Worm (Caenorhabditis elegans) whole organism, young adult: ENCODE results near the gene rnp-7.
A peak's percentile ranks its signal among the peaks of the same experiment; 100 is the strongest.

ENCODE experiments used
- B0019.2 ChIP-seq: fragments of 200-800 bp; sonication (Bioruptor generic); conservative IDR thresholded peaks from 2 replicates; pipeline ENCODE4 v1.3.6; 2022; ENCODE audit warnings: missing genetic modification reagents, missing genetic modification characterization, missing compliant biosample characterization
- B0035.1 ChIP-seq: sonication (generic microtip); optimal IDR thresholded peaks from 2 replicates; lab custom pipeline; 2016; ENCODE audit warnings: missing genetic modification characterization, mild to moderate bottlenecking, missing compliant biosample characterization, missing genotype, missing genetic modification reagents
- B0336.3 ChIP-seq: fragments of 200-800 bp; sonication (Bioruptor generic); IDR thresholded peaks from 2 replicates; pipeline ENCODE4 v1.3.6; 2022; ENCODE audit warnings: missing genetic modification characterization, missing compliant biosample characterization
- C06A6.2 ChIP-seq: fragments of 200-800 bp; sonication (Bioruptor generic); conservative IDR thresholded peaks from 2 replicates; pipeline ENCODE4 v1.3.6; 2022; ENCODE audit warnings: missing genetic modification characterization, missing compliant biosample characterization
- F22D6.2 ChIP-seq: sonication (generic microtip); optimal IDR thresholded peaks from 2 replicates; lab custom pipeline; 2016; ENCODE audit warnings: mild to moderate bottlenecking, missing genetic modification characterization, missing compliant biosample characterization
- F23B12.7 ChIP-seq: sonication (generic microtip); optimal IDR thresholded peaks from 2 replicates; lab custom pipeline; 2017; ENCODE audit warnings: missing genetic modification characterization, mild to moderate bottlenecking, missing compliant biosample characterization, antibody characterized with exemption, moderate library complexity; ENCODE audit not compliant: insufficient read depth
- F33H1.4 ChIP-seq: fragments of 200-800 bp; sonication (Bioruptor generic); IDR thresholded peaks from 2 replicates; pipeline ENCODE4 v1.3.6; 2022; ENCODE audit warnings: missing genetic modification reagents, missing genetic modification characterization, missing compliant biosample characterization
- F39B2.1 ChIP-seq: fragments of 200-800 bp; sonication (Bioruptor generic); IDR thresholded peaks from 2 replicates; pipeline ENCODE4 v1.3.6; 2022; ENCODE audit warnings: missing genetic modification reagents, missing genetic modification characterization, missing compliant biosample characterization
- F52B5.7 ChIP-seq: sonication (generic microtip); optimal IDR thresholded peaks from 2 replicates; lab custom pipeline; 2016; ENCODE audit warnings: mild to moderate bottlenecking, missing genetic modification characterization, missing compliant biosample characterization
- F55B11.4 ChIP-seq: sonication (generic microtip); optimal IDR thresholded peaks from 2 replicates; lab custom pipeline; 2016; ENCODE audit warnings: missing compliant biosample characterization, missing genetic modification characterization, borderline replicate concordance; ENCODE audit not compliant: insufficient read depth
- K11D2.4 ChIP-seq: fragments of 200-800 bp; sonication (Bioruptor generic); IDR thresholded peaks from 2 replicates; pipeline ENCODE4 v1.3.6; 2022; ENCODE audit warnings: missing genetic modification reagents, missing genetic modification characterization, missing compliant biosample characterization
- Y53G8AR.9 ChIP-seq: fragments of 200-800 bp; sonication (Bioruptor generic); conservative IDR thresholded peaks from 2 replicates; pipeline ENCODE4 v1.3.6; 2022; ENCODE audit warnings: missing genetic modification reagents, missing genetic modification characterization, missing compliant biosample characterization
- Y95B8A.8 ChIP-seq: fragments of 200-800 bp; sonication (Bioruptor generic); IDR thresholded peaks from 2 replicates; pipeline ENCODE4 v1.3.6; 2022; ENCODE audit warnings: missing genetic modification reagents, missing genetic modification characterization, missing compliant biosample characterization
- attf-3 ChIP-seq: fragments of 200-800 bp; sonication (Bioruptor generic); conservative IDR thresholded peaks from 2 replicates; pipeline ENCODE4 v1.3.6; 2022; ENCODE audit warnings: missing genetic modification reagents, missing genetic modification characterization, missing compliant biosample characterization
- attf-5 ChIP-seq: fragments of 200-800 bp; sonication (Bioruptor generic); optimal IDR thresholded peaks from 2 replicates; lab custom pipeline; 2018; ENCODE audit warnings: mild to moderate bottlenecking, missing genetic modification characterization, missing compliant biosample characterization
- bed-2 ChIP-seq: fragments of 200-800 bp; sonication (Bioruptor generic); IDR thresholded peaks from 2 replicates; pipeline ENCODE4 v1.3.6; 2022; ENCODE audit warnings: missing genetic modification reagents, missing genetic modification characterization, missing compliant biosample characterization
- cebp-2 ChIP-seq: fragments of 200-800 bp; sonication (Bioruptor generic); IDR thresholded peaks from 2 replicates; pipeline ENCODE4 v1.3.6; 2022; ENCODE audit warnings: missing genetic modification characterization, missing compliant biosample characterization
- ceh-100 ChIP-seq: fragments of 200-800 bp; sonication (Bioruptor generic); IDR thresholded peaks from 2 replicates; pipeline ENCODE4 v1.3.6; 2022; ENCODE audit warnings: missing genetic modification reagents, missing genetic modification characterization, missing compliant biosample characterization
- ceh-27 ChIP-seq: fragments of 200-800 bp; sonication (Bioruptor generic); optimal IDR thresholded peaks from 2 replicates; lab custom pipeline; 2018; ENCODE audit warnings: mild to moderate bottlenecking, missing genetic modification characterization, moderate library complexity, missing compliant biosample characterization
- ceh-91 ChIP-seq: fragments of 200-800 bp; sonication (Bioruptor generic); IDR thresholded peaks from 2 replicates; pipeline ENCODE4 v1.3.6; 2022; ENCODE audit warnings: missing genetic modification reagents, missing genetic modification characterization, missing compliant biosample characterization
- egl-18 ChIP-seq: fragments of 200-800 bp; sonication (Bioruptor generic); IDR thresholded peaks from 2 replicates; pipeline ENCODE4 v1.3.6; 2022; ENCODE audit warnings: missing genetic modification reagents, missing genetic modification characterization, missing compliant biosample characterization
- egl-44 ChIP-seq: fragments of 200-800 bp; sonication (Bioruptor generic); IDR thresholded peaks from 2 replicates; pipeline ENCODE4 v1.3.6; 2022; ENCODE audit warnings: missing genetic modification reagents, missing genetic modification characterization, missing compliant biosample characterization
- gei-17 ChIP-seq: fragments of 200-800 bp; sonication (Bioruptor generic); optimal IDR thresholded peaks from 2 replicates; lab custom pipeline; 2018; ENCODE audit warnings: mild to moderate bottlenecking, missing genetic modification characterization, missing compliant biosample characterization
- hsf-1 ChIP-seq: fragments of 200-800 bp; sonication (Bioruptor generic); IDR thresholded peaks from 2 replicates; pipeline ENCODE4 v1.3.6; 2022; ENCODE audit warnings: missing genetic modification reagents, missing genetic modification characterization, missing compliant biosample characterization
- lag-1 ChIP-seq: fragments of 200-800 bp; sonication (Bioruptor generic); IDR thresholded peaks from 2 replicates; pipeline ENCODE4 v1.3.6; 2022; ENCODE audit warnings: missing genetic modification reagents, missing genetic modification characterization, missing compliant biosample characterization
- let-607 ChIP-seq, 2 experiments: fragments of 200-800 bp in 1 of 2; sonication (Bioruptor generic) in 1 of 2; sonication (generic microtip) in 1 of 2; optimal IDR thresholded peaks; 2 replicates each; lab custom pipeline; 2016 to 2018; ENCODE audit warnings: mild to moderate bottlenecking in 2 of 2, missing compliant biosample characterization in 2 of 2, missing genetic modification characterization in 2 of 2, moderate library complexity in 2 of 2, missing genotype in 1 of 2
- lin-26 ChIP-seq: fragments of 200-800 bp; sonication (Bioruptor generic); IDR thresholded peaks from 2 replicates; pipeline ENCODE4 v1.3.6; 2022; ENCODE audit warnings: missing genetic modification reagents, missing genetic modification characterization, missing compliant biosample characterization
- lin-35 ChIP-seq, 3 experiments: fragments of 150-350 bp in 2 of 3; sonication (generic microtip) in 1 of 3; optimal IDR thresholded peaks; 2 replicates each; lab custom pipeline; 2014 to 2018; ENCODE audit warnings: missing biosample characterization in 3 of 3, missing genetic modification characterization in 3 of 3, missing genetic modification reagents in 3 of 3
- lin-40 ChIP-seq: sonication (generic microtip); optimal IDR thresholded peaks from 2 replicates; lab custom pipeline; 2016; ENCODE audit warnings: missing genetic modification characterization, mild to moderate bottlenecking, missing compliant biosample characterization, missing genotype, missing genetic modification reagents
- lin-54 ChIP-seq: fragments of 200-800 bp; sonication (Bioruptor generic); optimal IDR thresholded peaks from 2 replicates; lab custom pipeline; 2018; ENCODE audit warnings: mild to moderate bottlenecking, missing genetic modification characterization, missing compliant biosample characterization
- lir-1 ChIP-seq: fragments of 200-800 bp; sonication (Bioruptor generic); conservative IDR thresholded peaks from 2 replicates; pipeline ENCODE4 v1.3.6; 2022; ENCODE audit warnings: missing genetic modification reagents, missing genetic modification characterization, missing compliant biosample characterization
- lsl-1 ChIP-seq: fragments of 200-800 bp; sonication (Bioruptor generic); optimal IDR thresholded peaks from 2 replicates; lab custom pipeline; 2018; ENCODE audit warnings: mild to moderate bottlenecking, missing genetic modification characterization, moderate library complexity, missing compliant biosample characterization
- lsy-27 ChIP-seq: sonication (generic microtip); optimal IDR thresholded peaks from 2 replicates; lab custom pipeline; 2017; ENCODE audit warnings: missing genetic modification characterization, mild to moderate bottlenecking, missing compliant biosample characterization, antibody characterized with exemption, missing genotype, borderline replicate concordance; ENCODE audit not compliant: insufficient read depth
- madf-3 ChIP-seq: fragments of 200-800 bp; sonication (Bioruptor generic); IDR thresholded peaks from 2 replicates; pipeline ENCODE4 v1.3.6; 2022; ENCODE audit warnings: missing genetic modification reagents, missing genetic modification characterization, missing compliant biosample characterization
- mel-28 ChIP-seq: sonication (generic microtip); optimal IDR thresholded peaks from 2 replicates; lab custom pipeline; 2016; ENCODE audit warnings: borderline replicate concordance, mild to moderate bottlenecking, missing genetic modification characterization, missing compliant biosample characterization
- mes-4 ChIP-seq: sonication (generic microtip); optimal IDR thresholded peaks from 2 replicates; lab custom pipeline; 2016; ENCODE audit warnings: missing genotype, missing genetic modification characterization, missing compliant biosample characterization
- nfya-1 ChIP-seq: sonication (generic microtip); optimal IDR thresholded peaks from 2 replicates; lab custom pipeline; 2017; ENCODE audit warnings: antibody characterized with exemption, missing compliant biosample characterization, missing genetic modification characterization, borderline replicate concordance; ENCODE audit not compliant: insufficient read depth
- nhr-27 ChIP-seq: fragments of 200-800 bp; sonication (Bioruptor generic); optimal IDR thresholded peaks from 2 replicates; lab custom pipeline; 2018; ENCODE audit warnings: mild to moderate bottlenecking, missing genetic modification characterization, moderate library complexity, missing compliant biosample characterization
- rpc-1 ChIP-seq, 2 experiments: fragments of 150-350 bp in 1 of 2; sonication (generic microtip) in 1 of 2; optimal IDR thresholded peaks; 2 replicates each; lab custom pipeline; 2014 to 2018; ENCODE audit warnings: missing biosample characterization in 1 of 2, missing genetic modification characterization in 1 of 2, missing genetic modification reagents in 1 of 2, missing genotype in 1 of 2
- sea-2 ChIP-seq: fragments of 200-800 bp; sonication (Bioruptor generic); IDR thresholded peaks from 2 replicates; pipeline ENCODE4 v1.3.6; 2022; ENCODE audit warnings: missing genetic modification characterization, missing compliant biosample characterization
- snpc-1.3 ChIP-seq: sonication (generic microtip); optimal IDR thresholded peaks from 2 replicates; lab custom pipeline; 2017; ENCODE audit warnings: missing genetic modification characterization, mild to moderate bottlenecking, missing compliant biosample characterization, antibody characterized with exemption, moderate library complexity, missing genotype, missing genetic modification reagents; ENCODE audit not compliant: insufficient read depth
- somi-1 ChIP-seq: fragments of 200-800 bp; sonication (Bioruptor generic); optimal IDR thresholded peaks from 2 replicates; lab custom pipeline; 2018; ENCODE audit warnings: mild to moderate bottlenecking, missing genetic modification characterization, missing compliant biosample characterization
- sptf-2 ChIP-seq: fragments of 200-800 bp; sonication (Bioruptor generic); optimal IDR thresholded peaks from 2 replicates; lab custom pipeline; 2018; ENCODE audit warnings: mild to moderate bottlenecking, missing genetic modification characterization, missing compliant biosample characterization
- unc-62 ChIP-seq: fragments of 150-350 bp; optimal IDR thresholded peaks from 2 replicates; lab custom pipeline; 2014; ENCODE audit warnings: missing biosample characterization, missing genetic modification reagents, missing genetic modification characterization
- zim-3 ChIP-seq: sonication (generic microtip); optimal IDR thresholded peaks from 2 replicates; lab custom pipeline; 2017; ENCODE audit warnings: mild to moderate bottlenecking, missing genetic modification characterization, moderate library complexity, missing compliant biosample characterization
- ztf-26 ChIP-seq: sonication (generic microtip); optimal IDR thresholded peaks from 2 replicates; lab custom pipeline; 2017; ENCODE audit warnings: missing genetic modification characterization, missing compliant biosample characterization
- ztf-28 ChIP-seq: fragments of 200-800 bp; sonication (Bioruptor generic); IDR thresholded peaks from 2 replicates; pipeline ENCODE4 v1.3.6; 2022; ENCODE audit warnings: missing genetic modification reagents, missing genetic modification characterization, missing compliant biosample characterization

Gene rnp-7

ce11 chrIII:7198838-7199237, 37.9 kb upstream of the rnp-7 start, which contains the start of gene pfd-5 (continued):
- TF ChIP-seq lir-1 (no peak), rpc-1 (optimal IDR thresholded peaks at IDR 0.05; lab: Kevin White, UChicago) (no peak), rpc-1 (tag; optimal IDR thresholded peaks at IDR 0.05; lab: Kevin White, UChicago) (no peak), ztf-26 (no peak), mel-28 (tag; lab: Kevin White, UChicago) (no peak), ztf-28 (GFP tag; lab: Robert Waterston, UW) (no peak), egl-18 (GFP tag; lab: Robert Waterston, UW) (no peak), sea-2 (no peak), hsf-1 (GFP tag; lab: Robert Waterston, UW) (0 out of 2 replicates have a peak, but pooled peaks have one; percentile 46), F33H1.4 (GFP tag; lab: Robert Waterston, UW) (peak; percentile 63), lsy-27 (tag; lab: Kevin White, UChicago) (no peak), Y53G8AR.9 (GFP tag; lab: Robert Waterston, UW) (no peak), zim-3 (tag; lab: Kevin White, UChicago) (no peak), K11D2.4 (GFP tag; lab: Robert Waterston, UW) (no peak), F55B11.4 (tag; lab: Kevin White, UChicago) (no peak), sptf-2 (GFP tag; lab: Kevin White, UChicago) (no peak), nfya-1 (no peak), attf-3 (no peak), egl-44 (no peak), ceh-100 (GFP tag; lab: Robert Waterston, UW) (no peak), lin-54 (GFP tag; lab: Kevin White, UChicago) (peak; percentile 98), gei-17 (no peak), F52B5.7 (no peak), F23B12.7 (tag; lab: Kevin White, UChicago) (no peak), Y95B8A.8 (GFP tag; lab: Robert Waterston, UW) (no peak), lsl-1 (GFP tag; lab: Kevin White, UChicago) (peak; percentile 11), B0336.3 (GFP tag; lab: Robert Waterston, UW) (no peak), snpc-1.3 (no peak), B0019.2 (no peak), C06A6.2 (no peak), madf-3 (no peak), attf-5 (no peak), bed-2 (GFP tag; lab: Robert Waterston, UW) (no peak), mes-4 (no peak), somi-1 (GFP tag; lab: Kevin White, UChicago) (no peak), lin-40 (tag; lab: Kevin White, UChicago) (no peak), F22D6.2 (tag; lab: Kevin White, UChicago) (no peak), lag-1 (no peak), lin-35 (GFP tag; optimal IDR thresholded peaks at IDR 0.05; lab: Kevin White, UChicago) (peak in 2 of 3 experiments; percentile 32 to 93), unc-62 (GFP tag; lab: Kevin White, UChicago) (no peak), cebp-2 (no peak), let-607 (tag; optimal IDR thresholded peaks at IDR 0.05; lab: Kevin White, UChicago) (no peak), ceh-91 (GFP tag; lab: Robert Waterston, UW) (no peak), ceh-27 (peak; percentile 50), F39B2.1 (GFP tag; lab: Robert Waterston, UW) (no peak), B0035.1 (tag; lab: Kevin White, UChicago) (no peak), lin-26 (GFP tag; lab: Robert Waterston, UW) (no peak), nhr-27 (tag; lab: Kevin White, UChicago) (no peak)
